Fruit fly (Drosophila melanogaster) whole organism, embryonic: ENCODE data around the gene pyx.

Experiments
- Atf-2 ChIP-seq: fragments of 200-800 bp; sonication (Bioruptor generic); optimal IDR thresholded peaks from 2 replicates; lab custom pipeline; 2016; ENCODE audit warnings: missing biosample characterization, missing genetic modification characterization
- Bgb ChIP-seq: fragments of 200-800 bp; sonication (Bioruptor generic); IDR thresholded peaks from 2 replicates; pipeline ENCODE4 v1.3.6; 2022; ENCODE audit warnings: missing biosample characterization, missing genetic modification characterization; ENCODE audit not compliant: partially characterized antibody
- BtbVII ChIP-seq: fragments of 200-800 bp; sonication (Bioruptor generic); optimal IDR thresholded peaks from 3 replicates; lab custom pipeline; 2017; ENCODE audit warnings: missing biosample characterization, mild to moderate bottlenecking, missing genetic modification characterization
- CG11085 ChIP-seq: fragments of 200-800 bp; sonication (Bioruptor generic); IDR thresholded peaks from 2 replicates; pipeline ENCODE4 v1.3.6; 2022; ENCODE audit warnings: missing biosample characterization, missing genetic modification characterization
- CG11696 ChIP-seq: fragments of 200-800 bp; sonication (Bioruptor generic); IDR thresholded peaks from 2 replicates; pipeline ENCODE4 v1.3.6; 2022; ENCODE audit warnings: missing biosample characterization, missing genetic modification characterization
- CG12219 ChIP-seq: fragments of 200-800 bp; sonication (Bioruptor generic); optimal IDR thresholded peaks from 3 replicates; lab custom pipeline; 2018; ENCODE audit warnings: missing biosample characterization, mild to moderate bottlenecking, missing genetic modification characterization
- CG15514 ChIP-seq: fragments of 200-800 bp; sonication (Bioruptor generic); optimal IDR thresholded peaks from 3 replicates; lab custom pipeline; 2017; ENCODE audit warnings: missing biosample characterization, missing genetic modification characterization, mild to moderate bottlenecking, moderate library complexity, missing genetic modification reagents
- CG1602 ChIP-seq: fragments of 200-800 bp; sonication (Bioruptor generic); optimal IDR thresholded peaks from 3 replicates; lab custom pipeline; 2016; ENCODE audit warnings: missing biosample characterization, missing genetic modification characterization
- CG1603 ChIP-seq: fragments of 200-800 bp; sonication (Bioruptor generic); optimal IDR thresholded peaks from 2 replicates; lab custom pipeline; 2019; ENCODE audit warnings: missing biosample characterization, mild to moderate bottlenecking, missing genetic modification characterization, moderate library complexity
- CG16815 ChIP-seq: fragments of 200-800 bp; sonication (Bioruptor generic); optimal IDR thresholded peaks from 3 replicates; lab custom pipeline; 2017; ENCODE audit warnings: missing biosample characterization, mild to moderate bottlenecking, missing genetic modification characterization
- CG17186 ChIP-seq: fragments of 200-800 bp; sonication (Bioruptor generic); optimal IDR thresholded peaks from 3 replicates; lab custom pipeline; 2017; ENCODE audit warnings: missing biosample characterization, missing genetic modification reagents, missing genetic modification characterization
- CG2889 ChIP-seq: fragments of 200-800 bp; sonication (Bioruptor generic); IDR thresholded peaks from 3 replicates; pipeline ENCODE4 v1.3.6; 2022; ENCODE audit warnings: missing biosample characterization, missing genetic modification characterization
- CG30403 ChIP-seq: fragments of 200-800 bp; sonication (Bioruptor generic); optimal IDR thresholded peaks from 3 replicates; lab custom pipeline; 2016; ENCODE audit warnings: missing biosample characterization, missing genetic modification characterization
- CG30431 ChIP-seq: fragments of 200-800 bp; sonication (Bioruptor generic); optimal IDR thresholded peaks from 2 replicates; lab custom pipeline; 2017; ENCODE audit warnings: missing biosample characterization, missing genetic modification characterization
- CG31224 ChIP-seq: fragments of 200-800 bp; sonication (Bioruptor generic); IDR thresholded peaks from 2 replicates; pipeline ENCODE4 v1.3.6; 2022; ENCODE audit warnings: missing biosample characterization, missing genetic modification characterization
- CG3847 ChIP-seq: fragments of 200-800 bp; sonication (Bioruptor generic); IDR thresholded peaks from 2 replicates; pipeline ENCODE4 v1.3.6; 2022; ENCODE audit warnings: missing biosample characterization, missing genetic modification characterization
- CG6791 ChIP-seq: fragments of 200-800 bp; sonication (Bioruptor generic); IDR thresholded peaks from 3 replicates; pipeline ENCODE4 v1.3.6; 2022; ENCODE audit warnings: missing biosample characterization, missing genetic modification characterization; ENCODE audit not compliant: partially characterized antibody
- CG7745 ChIP-seq: fragments of 200-800 bp; sonication (Bioruptor generic); optimal IDR thresholded peaks from 2 replicates; lab custom pipeline; 2018; ENCODE audit warnings: missing biosample characterization, mild to moderate bottlenecking, missing genetic modification characterization, moderate library complexity
- CG7786 ChIP-seq: fragments of 200-800 bp; sonication (Bioruptor generic); optimal IDR thresholded peaks from 2 replicates; lab custom pipeline; 2016; ENCODE audit warnings: missing biosample characterization, missing genetic modification characterization
- CG9797 ChIP-seq: fragments of 200-800 bp; sonication (Bioruptor generic); optimal IDR thresholded peaks from 3 replicates; lab custom pipeline; 2018; ENCODE audit warnings: missing biosample characterization, mild to moderate bottlenecking, missing genetic modification characterization
- Deaf1 ChIP-seq: fragments of 200-800 bp; optimal IDR thresholded peaks from 3 replicates; lab custom pipeline; 2019; ENCODE audit warnings: missing biosample characterization, mild to moderate bottlenecking, missing genetic modification characterization, moderate library complexity
- Dip2 ChIP-seq: fragments of 200-800 bp; sonication (Bioruptor generic); IDR thresholded peaks from 2 replicates; pipeline ENCODE4 v1.3.6; 2022; ENCODE audit warnings: missing biosample characterization, missing genetic modification characterization
- Doc2 ChIP-seq: fragments of 200-800 bp; sonication (Bioruptor generic); IDR thresholded peaks from 2 replicates; pipeline ENCODE4 v1.3.6; 2022; ENCODE audit warnings: missing biosample characterization, missing genetic modification characterization
- Eip74EF ChIP-seq, 2 experiments: fragments of 200-800 bp in 1 of 2; fragments of >200 bp in 1 of 2; sonication (Bioruptor generic) in 1 of 2; optimal IDR thresholded peaks; 2 replicates each; lab custom pipeline; 2017 to 2019; ENCODE audit warnings: missing biosample characterization in 2 of 2, missing genetic modification characterization in 2 of 2, mild to moderate bottlenecking in 1 of 2, moderate library complexity in 1 of 2
- Fer3 ChIP-seq: fragments of 200-800 bp; sonication (Bioruptor generic); optimal IDR thresholded peaks from 2 replicates; lab custom pipeline; 2018; ENCODE audit warnings: missing biosample characterization, mild to moderate bottlenecking, missing genetic modification characterization, moderate library complexity
- H15 ChIP-seq: fragments of 200-800 bp; sonication (Bioruptor generic); IDR thresholded peaks from 3 replicates; pipeline ENCODE4 v1.3.6; 2022; ENCODE audit warnings: missing biosample characterization, missing genetic modification characterization
- Hand ChIP-seq: fragments of 200-800 bp; sonication (Bioruptor generic); optimal IDR thresholded peaks from 2 replicates; lab custom pipeline; 2017; ENCODE audit warnings: mild to moderate bottlenecking, missing biosample characterization, missing genetic modification reagents, missing genetic modification characterization
- HmgD ChIP-seq: fragments of 200-800 bp; sonication (Bioruptor generic); optimal IDR thresholded peaks from 3 replicates; lab custom pipeline; 2016; ENCODE audit warnings: missing biosample characterization, missing genetic modification characterization
- Hmr ChIP-seq: fragments of 200-800 bp; sonication (Bioruptor generic); optimal IDR thresholded peaks from 3 replicates; lab custom pipeline; 2017; ENCODE audit warnings: mild to moderate bottlenecking, missing biosample characterization, missing genetic modification reagents, missing genetic modification characterization
- Hr78 ChIP-seq, 2 experiments: fragments of 200-800 bp in 1 of 2; fragments of >200 bp in 1 of 2; sonication (Bioruptor generic) in 1 of 2; optimal IDR thresholded peaks; 2 replicates each; lab custom pipeline; 2017 to 2019; ENCODE audit warnings: missing biosample characterization in 2 of 2, missing genetic modification characterization in 2 of 2, mild to moderate bottlenecking in 1 of 2, moderate library complexity in 1 of 2
- Myb ChIP-seq: fragments of 200-800 bp; sonication (Bioruptor generic); optimal IDR thresholded peaks from 2 replicates; lab custom pipeline; 2016; ENCODE audit warnings: missing biosample characterization, missing genetic modification characterization
- Poxn ChIP-seq: fragments of 200-800 bp; sonication (Bioruptor generic); IDR thresholded peaks from 2 replicates; pipeline ENCODE4 v1.3.6; 2022; ENCODE audit warnings: missing biosample characterization, missing genetic modification characterization
- Ptx1 ChIP-seq: fragments of 200-800 bp; sonication (Bioruptor generic); IDR thresholded peaks from 2 replicates; pipeline ENCODE4 v1.3.6; 2022; ENCODE audit warnings: missing biosample characterization, missing genetic modification characterization
- Rx ChIP-seq: fragments of 200-800 bp; sonication (Bioruptor generic); IDR thresholded peaks from 2 replicates; pipeline ENCODE4 v1.3.6; 2022; ENCODE audit warnings: missing biosample characterization, missing genetic modification characterization
- amos ChIP-seq: fragments of 200-800 bp; sonication (Bioruptor generic); IDR thresholded peaks from 2 replicates; pipeline ENCODE4 v1.3.6; 2022; ENCODE audit warnings: missing biosample characterization, missing genetic modification characterization; ENCODE audit not compliant: partially characterized antibody
- caup ChIP-seq: fragments of 200-800 bp; sonication (Bioruptor generic); optimal IDR thresholded peaks from 3 replicates; lab custom pipeline; 2017; ENCODE audit warnings: missing biosample characterization, mild to moderate bottlenecking, missing genetic modification characterization, moderate library complexity; ENCODE audit not compliant: severe bottlenecking
- crp ChIP-seq, 2 experiments: fragments of 200-800 bp; sonication (Bioruptor generic); optimal IDR thresholded peaks; 2 replicates in 1 of 2; 3 replicates in 1 of 2; lab custom pipeline; 2017; ENCODE audit warnings: missing biosample characterization in 2 of 2, missing genetic modification characterization in 2 of 2, mild to moderate bottlenecking in 1 of 2, moderate library complexity in 1 of 2
- danr ChIP-seq: fragments of 200-800 bp; sonication (Bioruptor generic); IDR thresholded peaks from 2 replicates; pipeline ENCODE4 v1.3.6; 2022; ENCODE audit warnings: missing biosample characterization, missing genetic modification characterization
- dimm ChIP-seq: fragments of 200-800 bp; sonication (Bioruptor generic); IDR thresholded peaks from 2 replicates; pipeline ENCODE4 v1.3.6; 2022; ENCODE audit warnings: missing biosample characterization, missing genetic modification characterization
- dysf ChIP-seq: fragments of 200-800 bp; sonication (Bioruptor generic); IDR thresholded peaks from 3 replicates; pipeline ENCODE4 v1.3.6; 2022; ENCODE audit warnings: missing biosample characterization, missing genetic modification characterization
- eyg ChIP-seq: fragments of 200-800 bp; sonication (Bioruptor generic); optimal IDR thresholded peaks from 3 replicates; lab custom pipeline; 2016; ENCODE audit warnings: missing biosample characterization, missing genetic modification characterization
- gcm2 ChIP-seq: fragments of 200-800 bp; sonication (Bioruptor generic); optimal IDR thresholded peaks from 2 replicates; lab custom pipeline; 2016; ENCODE audit warnings: missing biosample characterization, missing genetic modification characterization
- jing ChIP-seq: fragments of 200-800 bp; sonication (Bioruptor generic); optimal IDR thresholded peaks from 2 replicates; lab custom pipeline; 2018; ENCODE audit warnings: missing biosample characterization, mild to moderate bottlenecking, missing genetic modification characterization
- nau ChIP-seq: fragments of 200-800 bp; sonication (Bioruptor generic); optimal IDR thresholded peaks from 3 replicates; lab custom pipeline; 2017; ENCODE audit warnings: missing biosample characterization, mild to moderate bottlenecking, missing genetic modification characterization, missing genetic modification reagents
- pnt ChIP-seq: fragments of 200-800 bp; sonication (Bioruptor generic); optimal IDR thresholded peaks from 3 replicates; lab custom pipeline; 2016; ENCODE audit warnings: missing biosample characterization, missing genetic modification characterization
- sob ChIP-seq: fragments of 200-800 bp; sonication (Bioruptor generic); IDR thresholded peaks from 2 replicates; pipeline ENCODE4 v1.3.6; 2022; ENCODE audit warnings: missing biosample characterization, missing genetic modification characterization
- toy ChIP-seq: fragments of 200-800 bp; sonication (Bioruptor generic); IDR thresholded peaks from 2 replicates; pipeline ENCODE4 v1.3.6; 2022; ENCODE audit warnings: missing biosample characterization, missing genetic modification characterization
- ttk ChIP-seq: fragments of 200-800 bp; sonication (Bioruptor generic); IDR thresholded peaks from 2 replicates; pipeline ENCODE4 v2.1.2; 2022; ENCODE audit warnings: missing biosample characterization, missing genetic modification characterization
- tx ChIP-seq: fragments of 200-800 bp; sonication (Bioruptor generic); optimal IDR thresholded peaks from 2 replicates; lab custom pipeline; 2016; ENCODE audit warnings: missing biosample characterization, missing genetic modification characterization

The pyx gene

dm6 chr3L:264378-265151 is 41.7 kb upstream of the pyx start, which contains the start of the genes Tudor-SN and mRpL17 (continued):
- peak; percentile 69 for TF ChIP-seq CG30403 (GFP tag; lab: Kevin White, UChicago)
- TF ChIP-seq dysf (GFP tag; lab: Robert Waterston, UW): no peak
- TF ChIP-seq CG1602 (GFP tag; lab: Kevin White, UChicago): peak; percentile 17
- TF ChIP-seq gcm2: no peak
- no peak for TF ChIP-seq CG11696 (GFP tag; lab: Robert Waterston, UW)
- TF ChIP-seq Dip2 (GFP tag; lab: Robert Waterston, UW): no peak
- TF ChIP-seq CG9797 (GFP tag; lab: Kevin White, UChicago): peak; percentile 7
- TF ChIP-seq Ptx1: peak; percentile 29; the same call in 1 of the 2 replicates
- TF ChIP-seq Bgb (GFP tag; lab: Robert Waterston, UW): peak; percentile 98
- no peak for TF ChIP-seq Doc2 (GFP tag; lab: Robert Waterston, UW)
- no peak for TF ChIP-seq jing (GFP tag; lab: Kevin White, UChicago)
- TF ChIP-seq CG6791 (GFP tag; lab: Robert Waterston, UW): peak; percentile 98
- TF ChIP-seq eyg: no peak
- TF ChIP-seq CG11085: peak; percentile 52; the same call in 1 of the 2 replicates
- no peak for TF ChIP-seq Poxn (GFP tag; lab: Robert Waterston, UW)
- TF ChIP-seq amos (GFP tag; lab: Robert Waterston, UW): peak; percentile 99
- no peak for TF ChIP-seq dimm (GFP tag; lab: Robert Waterston, UW)
- TF ChIP-seq toy (GFP tag; lab: Robert Waterston, UW): no peak
- peak; percentile 48; the same call in 1 of the 2 replicates for TF ChIP-seq sob (GFP tag; lab: Robert Waterston, UW)
- TF ChIP-seq H15: no peak
- no peak for TF ChIP-seq CG7745
- TF ChIP-seq CG15514 (GFP tag; lab: Kevin White, UChicago): peak; percentile 72
- peak; percentile 34 for TF ChIP-seq CG1603 (tag; lab: Kevin White, UChicago)
- TF ChIP-seq BtbVII (GFP tag; lab: Kevin White, UChicago): peak; percentile 14
- peak; percentile 59 for TF ChIP-seq CG3847 (GFP tag; lab: Robert Waterston, UW)
- TF ChIP-seq Deaf1 (tag; lab: Kevin White, UChicago): peak; percentile 58
- TF ChIP-seq Fer3 (tag; lab: Kevin White, UChicago): no peak
- peak in 1 of 2 experiments; percentile 83 for TF ChIP-seq crp (GFP tag; optimal IDR thresholded peaks at IDR 0.05; lab: Kevin White, UChicago)
- TF ChIP-seq CG17186 (GFP tag; lab: Kevin White, UChicago): peak; percentile 25
- TF ChIP-seq Atf-2 (GFP tag; lab: Kevin White, UChicago): no peak
- no peak for TF ChIP-seq CG12219 (GFP tag; lab: Kevin White, UChicago)
- TF ChIP-seq ttk (GFP tag; lab: Robert Waterston, UW): no peak
- TF ChIP-seq Myb: no peak
- TF ChIP-seq Hmr (GFP tag; lab: Kevin White, UChicago): peak; percentile 62
- TF ChIP-seq Hr78 (GFP tag; optimal IDR thresholded peaks at IDR 0.05; lab: Kevin White, UChicago): no peak
- no peak for TF ChIP-seq pnt (GFP tag; lab: Kevin White, UChicago)
- peak; percentile 8 for TF ChIP-seq CG16815 (GFP tag; lab: Kevin White, UChicago)
- no peak for TF ChIP-seq CG7786
- TF ChIP-seq HmgD (GFP tag; lab: Kevin White, UChicago): no peak
- no peak for TF ChIP-seq Rx (GFP tag; lab: Robert Waterston, UW)
- TF ChIP-seq nau (GFP tag; lab: Kevin White, UChicago): no peak
- no peak for TF ChIP-seq danr
- TF ChIP-seq tx (GFP tag; lab: Kevin White, UChicago): no peak
- no peak for TF ChIP-seq Eip74EF (GFP tag; optimal IDR thresholded peaks at IDR 0.05; lab: Kevin White, UChicago)
- no peak for TF ChIP-seq CG31224 (GFP tag; lab: Robert Waterston, UW)
- TF ChIP-seq caup (GFP tag; lab: Kevin White, UChicago): peak; percentile 12
- TF ChIP-seq CG30431 (GFP tag; lab: Kevin White, UChicago): no peak
- TF ChIP-seq Hand (GFP tag; lab: Kevin White, UChicago): no peak
- TF ChIP-seq CG2889 (GFP tag; lab: Robert Waterston, UW): no peak
